Worm (Caenorhabditis elegans) whole organism, L3 larva: ENCODE measurements around the gene Y116A8B.4.

Experiments
- R02D3.7 ChIP-seq: fragments of 150-350 bp; optimal IDR thresholded peaks from 2 replicates; lab custom pipeline; 2014; ENCODE audit warnings: missing biosample characterization, missing genetic modification characterization
- aly-2 ChIP-seq: fragments of 150-350 bp; optimal IDR thresholded peaks from 2 replicates; lab custom pipeline; 2014; ENCODE audit warnings: missing biosample characterization, missing genetic modification characterization
- ama-1 ChIP-seq: fragments of 150-350 bp; optimal IDR thresholded peaks from 2 replicates; lab custom pipeline; 2018
- ceh-16 ChIP-seq: sonication (generic microtip); optimal IDR thresholded peaks from 2 replicates; lab custom pipeline; 2017; ENCODE audit warnings: missing biosample characterization, missing genetic modification characterization
- ceh-28 ChIP-seq: fragments of 150-350 bp; optimal IDR thresholded peaks from 2 replicates; lab custom pipeline; 2014; ENCODE audit warnings: missing biosample characterization, missing genetic modification reagents, missing genetic modification characterization
- ceh-9 ChIP-seq: sonication (generic microtip); optimal IDR thresholded peaks from 2 replicates; lab custom pipeline; 2018; ENCODE audit warnings: missing biosample characterization, missing genetic modification characterization
- egl-5 ChIP-seq: fragments of 150-350 bp; optimal IDR thresholded peaks from 2 replicates; lab custom pipeline; 2017; ENCODE audit warnings: missing biosample characterization, missing genetic modification reagents, missing genetic modification characterization, inconsistent platforms
- elt-1 ChIP-seq: fragments of 150-350 bp; optimal IDR thresholded peaks from 2 replicates; lab custom pipeline; 2014; ENCODE audit warnings: missing biosample characterization, missing genetic modification characterization
- elt-2 ChIP-seq: sonication (generic microtip); optimal IDR thresholded peaks from 2 replicates; lab custom pipeline; 2016; ENCODE audit warnings: missing genetic modification reagents, mild to moderate bottlenecking, missing genetic modification characterization, missing compliant biosample characterization
- elt-3 ChIP-seq, 3 experiments: fragments of 150-350 bp in 1 of 3; sonication (generic microtip) in 2 of 3; optimal IDR thresholded peaks; 2 replicates in 2 of 3; 4 replicates in 1 of 3; lab custom pipeline; 2014 to 2017; ENCODE audit warnings: missing biosample characterization in 3 of 3, missing genetic modification characterization in 3 of 3
- eor-1 ChIP-seq, 2 experiments: fragments of 150-350 bp; optimal IDR thresholded peaks; 2 replicates each; lab custom pipeline; 2014 to 2018; ENCODE audit warnings: missing biosample characterization in 2 of 2, missing genetic modification characterization in 2 of 2
- fkh-10 ChIP-seq: sonication (generic microtip); optimal IDR thresholded peaks from 2 replicates; lab custom pipeline; 2017; ENCODE audit warnings: missing biosample characterization, missing genetic modification reagents, missing genetic modification characterization
- fkh-2 ChIP-seq: fragments of 150-350 bp; optimal IDR thresholded peaks from 2 replicates; lab custom pipeline; 2014; ENCODE audit warnings: missing biosample characterization, missing genetic modification reagents, missing genetic modification characterization
- jun-1 ChIP-seq: fragments of 150-350 bp; optimal IDR thresholded peaks from 2 replicates; lab custom pipeline; 2014; ENCODE audit warnings: missing biosample characterization, missing genetic modification reagents, missing genetic modification characterization
- lin-39 ChIP-seq: fragments of 150-350 bp; optimal IDR thresholded peaks from 2 replicates; lab custom pipeline; 2018; ENCODE audit warnings: missing biosample characterization, missing genetic modification reagents, missing genetic modification characterization
- lsy-12 ChIP-seq: sonication (generic microtip); optimal IDR thresholded peaks from 2 replicates; lab custom pipeline; 2016; ENCODE audit warnings: mild to moderate bottlenecking, missing genetic modification characterization, missing compliant biosample characterization
- mdl-1 ChIP-seq: fragments of 150-350 bp; optimal IDR thresholded peaks from 2 replicates; lab custom pipeline; 2014; ENCODE audit warnings: missing biosample characterization, missing genetic modification characterization
- mml-1 ChIP-seq: fragments of 150-350 bp; sonication (generic microtip); optimal IDR thresholded peaks from 3 replicates; lab custom pipeline; 2014; ENCODE audit warnings: missing biosample characterization, missing genetic modification characterization
- nfya-1 ChIP-seq: sonication (generic microtip); optimal IDR thresholded peaks from 2 replicates; lab custom pipeline; 2017; ENCODE audit warnings: missing genetic modification characterization, mild to moderate bottlenecking, missing compliant biosample characterization, antibody characterized with exemption, moderate library complexity; ENCODE audit not compliant: insufficient read depth
- nhr-11 ChIP-seq: fragments of 150-350 bp; optimal IDR thresholded peaks from 2 replicates; lab custom pipeline; 2014; ENCODE audit warnings: missing biosample characterization, missing genetic modification characterization
- nhr-12 ChIP-seq: fragments of 150-350 bp; optimal IDR thresholded peaks from 2 replicates; lab custom pipeline; 2014; ENCODE audit warnings: missing biosample characterization, missing genetic modification characterization
- nhr-23 ChIP-seq: fragments of 150-350 bp; optimal IDR thresholded peaks from 2 replicates; lab custom pipeline; 2014; ENCODE audit warnings: missing biosample characterization, missing genetic modification reagents, missing genetic modification characterization
- nhr-28 ChIP-seq: fragments of 150-350 bp; optimal IDR thresholded peaks from 2 replicates; lab custom pipeline; 2014; ENCODE audit warnings: missing biosample characterization, missing genetic modification characterization
- nhr-43 ChIP-seq: sonication (generic microtip); optimal IDR thresholded peaks from 2 replicates; lab custom pipeline; 2016; ENCODE audit warnings: mild to moderate bottlenecking, missing genetic modification characterization, missing compliant biosample characterization; ENCODE audit not compliant: poor library complexity, severe bottlenecking
- nhr-67 ChIP-seq: fragments of 150-350 bp; optimal IDR thresholded peaks from 2 replicates; lab custom pipeline; 2014; ENCODE audit warnings: missing biosample characterization, missing genetic modification characterization
- nhr-76 ChIP-seq: fragments of 150-350 bp; sonication (generic microtip); optimal IDR thresholded peaks from 5 replicates; lab custom pipeline; 2014; ENCODE audit warnings: missing biosample characterization, missing genetic modification characterization
- nhr-77 ChIP-seq: fragments of 150-350 bp; optimal IDR thresholded peaks from 2 replicates; lab custom pipeline; 2014; ENCODE audit warnings: missing biosample characterization, missing genetic modification characterization
- pha-4 ChIP-seq: fragments of 150-350 bp; optimal IDR thresholded peaks from 2 replicates; lab custom pipeline; 2014; ENCODE audit warnings: missing biosample characterization, missing genetic modification reagents, missing genetic modification characterization
- pqm-1 ChIP-seq: fragments of 150-350 bp; optimal IDR thresholded peaks from 2 replicates; lab custom pipeline; 2017; ENCODE audit warnings: missing biosample characterization, missing genetic modification characterization, inconsistent platforms
- sea-2 ChIP-seq: fragments of 150-350 bp; sonication (generic microtip); optimal IDR thresholded peaks from 4 replicates; lab custom pipeline; 2014; ENCODE audit warnings: missing biosample characterization, missing genetic modification reagents, missing genetic modification characterization
- skn-1 ChIP-seq: fragments of 150-350 bp; optimal IDR thresholded peaks from 2 replicates; lab custom pipeline; 2014; ENCODE audit warnings: missing biosample characterization, missing genetic modification characterization
- tbx-2 ChIP-seq: sonication (generic microtip); optimal IDR thresholded peaks from 2 replicates; lab custom pipeline; 2016; ENCODE audit warnings: mild to moderate bottlenecking, missing genetic modification characterization, missing compliant biosample characterization
- unc-39 ChIP-seq: sonication (generic microtip); optimal IDR thresholded peaks from 4 replicates; lab custom pipeline; 2017; ENCODE audit warnings: missing biosample characterization, missing genetic modification characterization
- zag-1 ChIP-seq: fragments of 150-350 bp; optimal IDR thresholded peaks from 2 replicates; lab custom pipeline; 2014; ENCODE audit warnings: missing biosample characterization, missing genetic modification characterization
- ztf-4 ChIP-seq: fragments of 150-350 bp; optimal IDR thresholded peaks from 2 replicates; lab custom pipeline; 2014; ENCODE audit warnings: missing biosample characterization, missing genetic modification characterization

Y116A8B.4 gene

ce11 chrIV:17232899-17233298 lies 9.3 kb downstream of the Y116A8B.4 start:
- TF ChIP-seq ztf-4 (tag; lab: Kevin White, UChicago) = no peak
- no peak for TF ChIP-seq nhr-23 (tag; lab: Kevin White, UChicago)
- TF ChIP-seq nhr-76 (tag; lab: Kevin White, UChicago) = no peak
- no peak for TF ChIP-seq skn-1

- TF ChIP-seq fkh-10 (GFP tag; lab: Kevin White, UChicago) = peak; percentile 87
- no peak for TF ChIP-seq aly-2 (tag; lab: Kevin White, UChicago)
These were observed 9.9 kb downstream of the Y116A8B.4 start for ce11 chrIV:17233494-17233893.

DNA sequence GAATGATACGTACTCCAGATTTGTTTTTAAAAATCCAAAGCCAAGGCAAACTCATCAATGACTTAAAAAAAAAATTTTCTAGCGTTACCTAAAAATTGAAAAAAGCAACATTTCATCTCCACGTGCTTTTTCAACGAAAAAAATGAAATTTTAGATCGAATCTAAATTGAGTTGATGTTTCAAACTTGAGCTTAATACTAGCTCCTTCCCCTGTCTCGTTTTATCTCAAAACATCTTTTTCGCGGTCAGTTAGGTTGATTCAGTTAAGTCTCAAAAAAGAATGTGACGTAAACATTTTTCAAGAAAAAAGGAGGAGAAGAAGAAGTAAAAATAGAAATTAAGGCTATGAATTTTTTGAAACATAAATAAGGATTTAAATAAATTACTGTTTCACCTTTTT lies 13.5 kb downstream of the Y116A8B.4 start:
- TF ChIP-seq nhr-12 (tag; lab: Kevin White, UChicago) (no peak), fkh-10 (GFP tag; lab: Kevin White, UChicago) (peak; percentile 41)

DNA sequence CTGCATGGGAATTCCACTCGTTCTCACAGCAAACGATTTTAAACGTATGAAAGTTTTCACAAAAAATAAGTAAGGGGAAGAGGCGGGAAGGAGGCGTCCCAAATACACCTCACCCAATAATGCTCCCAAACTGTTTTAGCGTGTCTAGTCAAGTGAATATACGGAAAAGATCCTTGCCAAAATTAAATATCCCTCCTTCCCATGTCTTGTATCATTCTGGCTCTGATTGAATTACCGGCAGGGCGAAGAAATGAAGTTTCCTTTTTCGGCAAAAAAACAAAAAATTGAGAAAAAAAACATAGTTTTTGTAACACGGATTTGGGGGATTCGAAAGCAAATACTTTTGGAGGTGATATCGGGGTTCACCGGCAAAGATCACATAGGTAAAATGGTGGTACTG lies 15.4 kb downstream of the Y116A8B.4 start:
- TF ChIP-seq nhr-23 (tag; lab: Kevin White, UChicago) = no peak
- TF ChIP-seq fkh-10 (GFP tag; lab: Kevin White, UChicago) = peak; percentile 61
- TF ChIP-seq, all 47 proteins: peak for 1

ce11 chrIV:17245200-17245599 lies 21.6 kb downstream of the Y116A8B.4 start, which contains the start of gene ZK550.2:
Gene ZK550.2, plus strand, starts transcription at chrIV:17245584.
- no peak for TF ChIP-seq nhr-23 (tag; lab: Kevin White, UChicago)
- TF ChIP-seq fkh-2 (tag; lab: Kevin White, UChicago) = no peak
- no peak for TF ChIP-seq eor-1 (tag; optimal IDR thresholded peaks at IDR 0.05; lab: Kevin White, UChicago)
- TF ChIP-seq ceh-16 (tag; lab: Kevin White, UChicago) = no peak
- peak; percentile 99 for TF ChIP-seq pqm-1 (tag; lab: Kevin White, UChicago)
- TF ChIP-seq pha-4 (tag; lab: Kevin White, UChicago) = peak; percentile 36
- TF ChIP-seq jun-1 = peak; percentile 94
- no peak for TF ChIP-seq tbx-2 (tag; lab: Kevin White, UChicago)
- peak; percentile 22 for TF ChIP-seq skn-1
- TF ChIP-seq ama-1 (lab: Kevin White, UChicago) = no peak
- peak; percentile 99 for TF ChIP-seq elt-2 (tag; lab: Kevin White, UChicago)
- TF ChIP-seq R02D3.7 (tag; lab: Kevin White, UChicago) = no peak

ce11 chrIV:17247184-17247583 lies 23.6 kb downstream of the Y116A8B.4 start:
- TF ChIP-seq nhr-12 (tag; lab: Kevin White, UChicago) (no peak), nfya-1 (tag; lab: Kevin White, UChicago) (no peak), pqm-1 (tag; lab: Kevin White, UChicago) (no peak), elt-1 (tag; lab: Kevin White, UChicago) (no peak), lin-39 (no peak), lsy-12 (tag; lab: Kevin White, UChicago) (no peak)

DNA sequence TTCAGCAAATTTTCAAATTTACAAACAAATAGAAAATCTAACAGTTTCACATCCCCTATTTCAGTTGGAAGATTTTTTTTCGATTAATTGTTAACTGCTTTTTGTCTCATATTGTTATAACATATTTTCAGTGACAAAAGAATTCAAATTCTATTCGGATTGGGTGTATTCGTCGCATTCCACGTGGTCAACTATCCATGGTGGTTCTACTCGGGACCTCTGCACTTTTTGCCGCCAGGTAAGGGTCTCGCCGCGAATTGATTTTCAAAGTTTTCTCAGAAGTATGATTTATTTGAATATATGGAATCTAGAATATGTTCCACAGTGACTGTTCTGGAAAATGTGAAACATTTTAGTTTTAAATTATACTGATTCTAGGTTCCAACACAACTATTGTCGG lies 25.0 kb downstream of the Y116A8B.4 start:
- TF ChIP-seq nhr-23 (tag; lab: Kevin White, UChicago) = no peak
- TF ChIP-seq pqm-1 (tag; lab: Kevin White, UChicago) = no peak

DNA sequence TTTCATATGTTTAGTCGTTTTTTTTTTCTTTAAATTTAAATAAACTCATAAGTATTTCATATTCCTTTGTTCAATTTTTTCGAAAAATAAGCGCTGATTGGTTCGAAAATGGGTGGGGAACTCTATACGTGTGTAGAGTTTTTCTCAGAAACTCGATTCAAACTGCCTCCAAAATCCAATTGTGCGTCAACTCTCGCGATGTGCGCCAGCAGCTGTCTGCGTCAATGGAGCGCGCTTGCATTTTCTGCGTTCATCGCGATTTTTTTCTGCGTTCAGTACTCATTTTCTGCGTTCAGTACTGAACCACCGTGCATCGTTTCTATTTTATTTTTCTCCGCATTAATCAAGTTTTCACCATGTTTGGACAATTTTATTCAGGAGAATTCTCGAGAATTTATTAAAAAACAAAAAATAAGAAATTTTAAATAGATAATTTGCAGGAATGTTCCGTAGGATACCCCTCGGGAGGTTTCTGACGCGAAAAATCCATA lies 26.2 kb downstream of the Y116A8B.4 start, which contains the start of gene eelo-2:
TSS of gene eelo-2 (plus strand) at position 441 of the 491 bp plus-strand sequence.
- TF ChIP-seq elt-3 (tag; optimal IDR thresholded peaks at IDR 0.05; lab: Kevin White, UChicago) (peak in 1 of 3 experiments; percentile 73), aly-2 (tag; lab: Kevin White, UChicago) (peak; percentile 75), nhr-77 (tag; lab: Kevin White, UChicago) (peak; percentile 88), nhr-11 (tag; lab: Kevin White, UChicago) (peak; percentile 94), lin-39 (peak; percentile 99), ama-1 (lab: Kevin White, UChicago) (peak; percentile 88), nhr-43 (tag; lab: Kevin White, UChicago) (peak; percentile 98), nhr-23 (tag; lab: Kevin White, UChicago) (peak; percentile 99), egl-5 (tag; lab: Kevin White, UChicago) (peak; percentile 93), mdl-1 (tag; lab: Kevin White, UChicago) (no peak), fkh-2 (tag; lab: Kevin White, UChicago) (no peak), eor-1 (tag; optimal IDR thresholded peaks at IDR 0.05; lab: Kevin White, UChicago) (no peak), mml-1 (tag; lab: Kevin White, UChicago) (no peak), ceh-9 (tag; lab: Kevin White, UChicago) (no peak), fkh-10 (GFP tag; lab: Kevin White, UChicago) (peak; percentile 94), nhr-67 (tag; lab: Kevin White, UChicago) (peak; percentile 40), nhr-28 (tag; lab: Kevin White, UChicago) (peak; percentile 82), pqm-1 (tag; lab: Kevin White, UChicago) (peak; percentile 86), jun-1 (peak; percentile 97), unc-39 (tag; lab: Kevin White, UChicago) (peak; percentile 48), zag-1 (tag; lab: Kevin White, UChicago) (peak; percentile 90), elt-2 (tag; lab: Kevin White, UChicago) (peak; percentile 90), pha-4 (tag; lab: Kevin White, UChicago) (peak; percentile 100), ceh-28 (tag; lab: Kevin White, UChicago) (peak; percentile 94), sea-2 (GFP tag; lab: Kevin White, UChicago) (no peak), lsy-12 (tag; lab: Kevin White, UChicago) (peak; percentile 96), nfya-1 (tag; lab: Kevin White, UChicago) (peak; percentile 98)
